Worm (Caenorhabditis elegans): ENCODE results near the gene srg-46.

- TF ChIP-seq elt-2 (tag; optimal IDR thresholded peaks at IDR 0.05) = no peak
- no peak for TF ChIP-seq pqm-1 (tag; optimal IDR thresholded peaks at IDR 0.05)
Observed at ce11 chrV:13408440-13408839, 44.9 kb downstream of the srg-46 start.

Measured in whole organism, L1 larva.